Fruit fly (Drosophila melanogaster) whole organism, embryonic: ENCODE data around the gene POLDIP2.

Experiments used
- ATbp ChIP-seq: fragments of 200-800 bp; sonication (Bioruptor generic); optimal IDR thresholded peaks from 2 replicates; lab custom pipeline; 2017; ENCODE audit warnings: missing biosample characterization, mild to moderate bottlenecking, missing genetic modification characterization, missing genetic modification reagents
- Atf-2 ChIP-seq: fragments of 200-800 bp; sonication (Bioruptor generic); optimal IDR thresholded peaks from 2 replicates; lab custom pipeline; 2016; ENCODE audit warnings: missing biosample characterization, missing genetic modification characterization
- CG1024 ChIP-seq: fragments of 200-800 bp; sonication (Bioruptor generic); IDR thresholded peaks from 2 replicates; pipeline ENCODE4 v1.3.6; 2022; ENCODE audit warnings: missing biosample characterization, missing genetic modification characterization
- CG11085 ChIP-seq: fragments of 200-800 bp; sonication (Bioruptor generic); IDR thresholded peaks from 2 replicates; pipeline ENCODE4 v1.3.6; 2022; ENCODE audit warnings: missing biosample characterization, missing genetic modification characterization
- CG11456 ChIP-seq: fragments of 200-800 bp; sonication (Bioruptor generic); IDR thresholded peaks from 3 replicates; pipeline ENCODE4 v1.3.6; 2022; ENCODE audit warnings: missing biosample characterization, missing genetic modification characterization
- CG1233 ChIP-seq: fragments of 200-800 bp; sonication (Bioruptor generic); optimal IDR thresholded peaks from 4 replicates; lab custom pipeline; 2018; ENCODE audit warnings: missing biosample characterization, mild to moderate bottlenecking, missing genetic modification characterization
- CG17328 ChIP-seq: fragments of 200-800 bp; sonication (Bioruptor generic); IDR thresholded peaks from 2 replicates; pipeline ENCODE4 v1.3.6; 2022; ENCODE audit warnings: missing biosample characterization, missing genetic modification characterization
- CG2129 ChIP-seq: fragments of 200-800 bp; sonication (Bioruptor generic); IDR thresholded peaks from 2 replicates; pipeline ENCODE4 v1.3.6; 2022; ENCODE audit warnings: missing biosample characterization, missing genetic modification characterization; ENCODE audit not compliant: partially characterized antibody
- CG33213 ChIP-seq: fragments of 200-800 bp; sonication (Bioruptor generic); optimal IDR thresholded peaks from 3 replicates; lab custom pipeline; 2016; ENCODE audit warnings: missing biosample characterization, missing genetic modification characterization
- CG4282 ChIP-seq: fragments of 200-800 bp; sonication (Bioruptor generic); optimal IDR thresholded peaks from 2 replicates; lab custom pipeline; 2016; ENCODE audit warnings: missing biosample characterization, missing genetic modification characterization
- CG6765 ChIP-seq: fragments of 200-800 bp; sonication (Bioruptor generic); optimal IDR thresholded peaks from 3 replicates; lab custom pipeline; 2017; ENCODE audit warnings: missing biosample characterization, mild to moderate bottlenecking, missing genetic modification characterization
- CG8281 ChIP-seq: fragments of 200-800 bp; sonication (Bioruptor generic); optimal IDR thresholded peaks from 2 replicates; lab custom pipeline; 2018; ENCODE audit warnings: missing biosample characterization, mild to moderate bottlenecking, missing genetic modification characterization, moderate library complexity
- CG8944 ChIP-seq: fragments of 200-800 bp; sonication (Bioruptor generic); optimal IDR thresholded peaks from 3 replicates; lab custom pipeline; 2016; ENCODE audit warnings: missing biosample characterization, missing genetic modification characterization
- CG9215 ChIP-seq: fragments of 200-800 bp; sonication (Bioruptor generic); IDR thresholded peaks from 2 replicates; pipeline ENCODE4 v1.3.6; 2022; ENCODE audit warnings: missing biosample characterization, missing genetic modification characterization
- CG9932 ChIP-seq: fragments of 200-800 bp; sonication (Bioruptor generic); IDR thresholded peaks from 2 replicates; pipeline ENCODE4 v1.3.6; 2022; ENCODE audit warnings: missing biosample characterization, missing genetic modification characterization
- CHES-1-like ChIP-seq: fragments of 200-800 bp; sonication (Bioruptor generic); optimal IDR thresholded peaks from 2 replicates; lab custom pipeline; 2016; ENCODE audit warnings: missing biosample characterization, missing genetic modification characterization
- Dip3 ChIP-seq: fragments of 200-800 bp; sonication (Bioruptor generic); optimal IDR thresholded peaks from 3 replicates; lab custom pipeline; 2016; ENCODE audit warnings: missing biosample characterization, missing genetic modification characterization
- Ets65A ChIP-seq: fragments of 200-800 bp; sonication (Bioruptor generic); peaks from one replicate; lab custom pipeline; 2016; ENCODE audit warnings: missing biosample characterization, missing genetic modification characterization
- H15 ChIP-seq: fragments of 200-800 bp; sonication (Bioruptor generic); IDR thresholded peaks from 3 replicates; pipeline ENCODE4 v1.3.6; 2022; ENCODE audit warnings: missing biosample characterization, missing genetic modification characterization
- NC2β ChIP-seq: fragments of 200-800 bp; sonication (Bioruptor generic); optimal IDR thresholded peaks from 2 replicates; lab custom pipeline; 2016; ENCODE audit warnings: missing biosample characterization, missing genetic modification characterization
- NK7.1 ChIP-seq: fragments of 200-800 bp; sonication (Bioruptor generic); optimal IDR thresholded peaks from 3 replicates; lab custom pipeline; 2016; ENCODE audit warnings: missing biosample characterization, missing genetic modification characterization
- Neu2 ChIP-seq: fragments of 200-800 bp; sonication (Bioruptor generic); optimal IDR thresholded peaks from 3 replicates; lab custom pipeline; 2016; ENCODE audit warnings: missing biosample characterization, missing genetic modification characterization, borderline replicate concordance
- Nf-YB ChIP-seq: fragments of 200-800 bp; sonication (Bioruptor generic); optimal IDR thresholded peaks from 3 replicates; lab custom pipeline; 2019; ENCODE audit warnings: missing biosample characterization, mild to moderate bottlenecking, missing genetic modification characterization, moderate library complexity
- Pdp1 ChIP-seq, 2 experiments: fragments of 200-800 bp; sonication (Bioruptor generic); optimal IDR thresholded peaks; 3 replicates each; lab custom pipeline; 2016; ENCODE audit warnings: missing biosample characterization in 2 of 2, missing genetic modification characterization in 2 of 2, mild to moderate bottlenecking in 1 of 2, moderate library complexity in 1 of 2
- ab ChIP-seq: fragments of 200-800 bp; sonication (Bioruptor generic); optimal IDR thresholded peaks from 2 replicates; lab custom pipeline; 2016; ENCODE audit warnings: missing biosample characterization, missing genetic modification characterization
- ase ChIP-seq: fragments of 200-800 bp; sonication (Bioruptor generic); IDR thresholded peaks from 3 replicates; pipeline ENCODE4 v1.3.6; 2022; ENCODE audit warnings: missing biosample characterization, missing genetic modification characterization
- bowl ChIP-seq: fragments of 200-800 bp; sonication (Bioruptor generic); IDR thresholded peaks from 2 replicates; pipeline ENCODE4 v1.3.6; 2022; ENCODE audit warnings: missing biosample characterization, missing genetic modification characterization
- croc ChIP-seq: fragments of 200-800 bp; sonication (Bioruptor generic); conservative IDR thresholded peaks from 3 replicates; pipeline ENCODE4 v1.3.6; 2022; ENCODE audit warnings: missing biosample characterization, missing genetic modification characterization
- disco-r ChIP-seq: fragments of 200-800 bp; sonication (Bioruptor generic); optimal IDR thresholded peaks from 2 replicates; lab custom pipeline; 2016; ENCODE audit warnings: missing biosample characterization, missing genetic modification characterization
- dpn ChIP-seq, 2 experiments: fragments of 200-800 bp; sonication (Bioruptor generic); optimal IDR thresholded peaks; 3 replicates each; lab custom pipeline; 2016; ENCODE audit warnings: missing biosample characterization in 2 of 2, missing genetic modification characterization in 2 of 2
- emc ChIP-seq: fragments of 200-800 bp; sonication (Bioruptor generic); optimal IDR thresholded peaks from 2 replicates; lab custom pipeline; 2016; ENCODE audit warnings: missing biosample characterization, missing genetic modification characterization
- gcm2 ChIP-seq: fragments of 200-800 bp; sonication (Bioruptor generic); optimal IDR thresholded peaks from 2 replicates; lab custom pipeline; 2016; ENCODE audit warnings: missing biosample characterization, missing genetic modification characterization
- grn ChIP-seq: fragments of 200-800 bp; sonication (Bioruptor generic); optimal IDR thresholded peaks from 3 replicates; lab custom pipeline; 2017; ENCODE audit warnings: missing biosample characterization, missing genetic modification characterization
- gt ChIP-seq: fragments of 200-800 bp; sonication (Bioruptor generic); IDR thresholded peaks from 2 replicates; pipeline ENCODE4 v1.3.6; 2022; ENCODE audit warnings: missing biosample characterization, missing genetic modification characterization
- lola ChIP-seq, 3 experiments: fragments of >200 bp in 2 of 3; fragments of 200-800 bp in 1 of 3; sonication (Bioruptor generic) in 1 of 3; optimal IDR thresholded peaks; 2 replicates each; lab custom pipeline; 2017 to 2019; ENCODE audit warnings: missing biosample characterization in 3 of 3, missing genetic modification characterization in 3 of 3, mild to moderate bottlenecking in 1 of 3, moderate library complexity in 1 of 3
- lov ChIP-seq, 2 experiments: fragments of 200-800 bp in 1 of 2; fragments of >200 bp in 1 of 2; sonication (Bioruptor generic) in 1 of 2; IDR thresholded peaks in 1 of 2; optimal IDR thresholded peaks in 1 of 2; 2 replicates in 1 of 2; 3 replicates in 1 of 2; pipeline versions ENCODE4 v1.3.6 to Lab custom; 2017 to 2022; ENCODE audit warnings: missing biosample characterization in 1 of 2, missing genetic modification characterization in 1 of 2
- mam ChIP-seq: fragments of 200-800 bp; sonication (Bioruptor generic); optimal IDR thresholded peaks from 3 replicates; lab custom pipeline; 2016; ENCODE audit warnings: missing biosample characterization, missing genetic modification characterization
- onecut ChIP-seq: fragments of 200-800 bp; sonication (Bioruptor generic); IDR thresholded peaks from 2 replicates; pipeline ENCODE4 v1.3.6; 2022; ENCODE audit warnings: missing biosample characterization, missing genetic modification characterization
- peb ChIP-seq: fragments of 200-800 bp; sonication (Bioruptor generic); IDR thresholded peaks from 2 replicates; pipeline ENCODE4 v1.3.6; 2022; ENCODE audit warnings: missing biosample characterization, missing genetic modification characterization
- rib ChIP-seq: fragments of 200-800 bp; sonication (Bioruptor generic); IDR thresholded peaks from 2 replicates; pipeline ENCODE4 v1.3.6; 2022; ENCODE audit warnings: missing biosample characterization, missing genetic modification characterization
- row ChIP-seq: fragments of 200-800 bp; sonication (Bioruptor generic); IDR thresholded peaks from 3 replicates; pipeline ENCODE4 v1.3.6; 2022; ENCODE audit warnings: missing biosample characterization, missing genetic modification characterization
- sc ChIP-seq, 3 experiments: fragments of >200 bp in 2 of 3; fragments of 200-800 bp in 1 of 3; sonication (Bioruptor generic) in 1 of 3; optimal IDR thresholded peaks; 2 replicates in 2 of 3; 3 replicates in 1 of 3; lab custom pipeline; 2017; ENCODE audit warnings: mild to moderate bottlenecking in 1 of 3, missing biosample characterization in 1 of 3, missing genetic modification characterization in 1 of 3, missing genetic modification reagents in 1 of 3
- sd ChIP-seq: fragments of 200-800 bp; sonication (Bioruptor generic); optimal IDR thresholded peaks from 3 replicates; lab custom pipeline; 2018; ENCODE audit warnings: missing biosample characterization, mild to moderate bottlenecking, missing genetic modification characterization, moderate library complexity
- sug ChIP-seq: fragments of 200-800 bp; optimal IDR thresholded peaks from 2 replicates; lab custom pipeline; 2019; ENCODE audit warnings: missing biosample characterization, mild to moderate bottlenecking, missing genetic modification characterization, moderate library complexity
- tna ChIP-seq: fragments of 200-800 bp; sonication (Bioruptor generic); IDR thresholded peaks from 2 replicates; pipeline ENCODE4 v1.3.6; 2022; ENCODE audit warnings: missing biosample characterization, missing genetic modification characterization; ENCODE audit not compliant: partially characterized antibody
- tup ChIP-seq: fragments of 200-800 bp; sonication (Bioruptor generic); optimal IDR thresholded peaks from 2 replicates; lab custom pipeline; 2016; ENCODE audit warnings: missing biosample characterization, mild to moderate bottlenecking, missing genetic modification characterization, moderate library complexity
- unpg ChIP-seq: fragments of 200-800 bp; sonication (Bioruptor generic); optimal IDR thresholded peaks from 3 replicates; lab custom pipeline; 2018; ENCODE audit warnings: missing biosample characterization, mild to moderate bottlenecking, missing genetic modification characterization, moderate library complexity
- usp ChIP-seq: fragments of >200 bp; optimal IDR thresholded peaks from 2 replicates; lab custom pipeline; 2017; ENCODE audit warnings: missing biosample characterization, missing genetic modification characterization
- zen ChIP-seq: fragments of 200-800 bp; sonication (Bioruptor generic); optimal IDR thresholded peaks from 3 replicates; lab custom pipeline; 2018; ENCODE audit warnings: missing biosample characterization, mild to moderate bottlenecking, missing genetic modification characterization, moderate library complexity

Gene POLDIP2

dm6 chr3R:5463199-5463949 lies 4.2 kb upstream of the POLDIP2 start (continued):
- TF ChIP-seq disco-r = no peak
- no peak for TF ChIP-seq NC2β (GFP tag; lab: Kevin White, UChicago)
- TF ChIP-seq lola (GFP tag; optimal IDR thresholded peaks at IDR 0.05; lab: Kevin White, UChicago) = no peak
- TF ChIP-seq CG1024 (GFP tag; lab: Robert Waterston, UW) = no peak
- no peak for TF ChIP-seq Neu2
- TF ChIP-seq CHES-1-like (GFP tag; lab: Kevin White, UChicago) = peak; percentile 3
- no peak for TF ChIP-seq CG4282 (GFP tag; lab: Kevin White, UChicago)
- TF ChIP-seq CG17328 (GFP tag; lab: Robert Waterston, UW) = 0 out of 2 replicates have a peak, but pooled peaks have one; percentile 20
- TF ChIP-seq tup = no peak
- no peak for TF ChIP-seq CG6765 (GFP tag; lab: Kevin White, UChicago)
- peak; percentile 29 for TF ChIP-seq CG33213 (GFP tag; lab: Kevin White, UChicago)
- TF ChIP-seq CG9215 = no peak
- peak; percentile 78 for TF ChIP-seq grn
- no peak for TF ChIP-seq Nf-YB (GFP tag; lab: Kevin White, UChicago)
- TF ChIP-seq tna (GFP tag; lab: Robert Waterston, UW) = no peak
- no peak for TF ChIP-seq mam (GFP tag; lab: Kevin White, UChicago)
- TF ChIP-seq zen (tag; lab: Kevin White, UChicago) = no peak
- no peak for TF ChIP-seq croc (GFP tag; lab: Robert Waterston, UW)
- no peak for TF ChIP-seq Ets65A
- no peak for TF ChIP-seq gt (GFP tag; lab: Robert Waterston, UW)
- no peak for TF ChIP-seq lov (optimal IDR thresholded peaks at IDR 0.05; lab: Kevin White, UChicago)
- TF ChIP-seq lov (GFP tag; IDR thresholded peaks at IDR 0.05; lab: Robert Waterston, UW) = no peak
- no peak for TF ChIP-seq CG8281 (tag; lab: Kevin White, UChicago)
- no peak for TF ChIP-seq NK7.1 (GFP tag; lab: Kevin White, UChicago)
- TF ChIP-seq CG2129 (GFP tag; lab: Robert Waterston, UW) = no peak
- TF ChIP-seq CG1233 = no peak
- no peak for TF ChIP-seq ase
- no peak for TF ChIP-seq CG11456
- TF ChIP-seq CG8944 (GFP tag; lab: Kevin White, UChicago) = no peak
- TF ChIP-seq Atf-2 (GFP tag; lab: Kevin White, UChicago) = no peak
- TF ChIP-seq dpn (GFP tag; optimal IDR thresholded peaks at IDR 0.05; lab: Kevin White, UChicago) = no peak
- no peak for TF ChIP-seq onecut (GFP tag; lab: Robert Waterston, UW)
- no peak for TF ChIP-seq sc (optimal IDR thresholded peaks at IDR 0.05; lab: Kevin White, UChicago)
- TF ChIP-seq sc (GFP tag; optimal IDR thresholded peaks at IDR 0.05; lab: Kevin White, UChicago) = no peak
- TF ChIP-seq sug (tag; lab: Kevin White, UChicago) = peak; percentile 53
- TF ChIP-seq Dip3 (GFP tag; lab: Kevin White, UChicago) = no peak
- TF ChIP-seq CG11085 = no peak
- no peak for TF ChIP-seq peb (GFP tag; lab: Robert Waterston, UW)
- no peak for TF ChIP-seq ab (GFP tag; lab: Kevin White, UChicago)
- TF ChIP-seq H15 = no peak
- peak; percentile 76 for TF ChIP-seq sd (tag; lab: Kevin White, UChicago)
- TF ChIP-seq emc (GFP tag; lab: Kevin White, UChicago) = no peak
- no peak for TF ChIP-seq usp (GFP tag; lab: Kevin White, UChicago)
- TF ChIP-seq bowl (GFP tag; lab: Robert Waterston, UW) = 0 out of 2 replicates have a peak, but pooled peaks have one; percentile 20
- no peak for TF ChIP-seq gcm2
- TF ChIP-seq Pdp1 (GFP tag; optimal IDR thresholded peaks at IDR 0.05; lab: Kevin White, UChicago) = peak in 1 of 2 experiments; percentile 66
- peak; percentile 39; the same call in 1 of the 3 replicates for TF ChIP-seq row (GFP tag; lab: Robert Waterston, UW)
- TF ChIP-seq unpg (GFP tag; lab: Kevin White, UChicago) = no peak
- no peak for TF ChIP-seq CG9932 (GFP tag; lab: Robert Waterston, UW)
- TF ChIP-seq ATbp (GFP tag; lab: Kevin White, UChicago) = no peak
- no peak for TF ChIP-seq rib (GFP tag; lab: Robert Waterston, UW)
